Fruit fly (Drosophila melanogaster) whole organism, embryonic: Measurements from ENCODE around the gene CAH7.
A peak's percentile ranks its signal among the peaks of the same experiment; 100 is the strongest.

Experiments used
- Adf1 ChIP-seq: fragments of 200-800 bp; sonication (Bioruptor generic); IDR thresholded peaks from 2 replicates; pipeline ENCODE4 v1.3.6; 2022; ENCODE audit warnings: missing biosample characterization, missing genetic modification characterization
- Bteb2 ChIP-seq: fragments of 200-800 bp; sonication (Bioruptor generic); optimal IDR thresholded peaks from 2 replicates; lab custom pipeline; 2016; ENCODE audit warnings: missing biosample characterization, missing genetic modification characterization
- CG10462 ChIP-seq: fragments of 200-800 bp; sonication (Bioruptor generic); optimal IDR thresholded peaks from 2 replicates; lab custom pipeline; 2016; ENCODE audit warnings: missing biosample characterization, missing genetic modification characterization
- CG11560 ChIP-seq: fragments of 200-800 bp; sonication (Bioruptor generic); IDR thresholded peaks from 3 replicates; pipeline ENCODE4 v1.3.6; 2022; ENCODE audit warnings: missing biosample characterization, missing genetic modification characterization
- CG12155 ChIP-seq: fragments of 200-800 bp; sonication (Bioruptor generic); optimal IDR thresholded peaks from 3 replicates; lab custom pipeline; 2016; ENCODE audit warnings: missing biosample characterization, missing genetic modification characterization
- CG12659 ChIP-seq: fragments of 200-800 bp; sonication (Bioruptor generic); optimal IDR thresholded peaks from 3 replicates; lab custom pipeline; 2017; ENCODE audit warnings: mild to moderate bottlenecking, missing biosample characterization, missing genetic modification reagents, missing genetic modification characterization
- CG12744 ChIP-seq: fragments of 200-800 bp; sonication (Bioruptor generic); optimal IDR thresholded peaks from 2 replicates; lab custom pipeline; 2016; ENCODE audit warnings: missing biosample characterization, missing genetic modification characterization
- CG15601 ChIP-seq: fragments of 200-800 bp; sonication (Bioruptor generic); optimal IDR thresholded peaks from 3 replicates; lab custom pipeline; 2019; ENCODE audit warnings: missing biosample characterization, mild to moderate bottlenecking, missing genetic modification characterization, moderate library complexity
- CG1647 ChIP-seq: fragments of 200-800 bp; sonication (Bioruptor generic); optimal IDR thresholded peaks from 3 replicates; lab custom pipeline; 2016; ENCODE audit warnings: missing biosample characterization, missing genetic modification characterization
- CG17802 ChIP-seq: fragments of 200-800 bp; sonication (Bioruptor generic); optimal IDR thresholded peaks from 2 replicates; lab custom pipeline; 2018; ENCODE audit warnings: missing biosample characterization, mild to moderate bottlenecking, missing genetic modification characterization, moderate library complexity
- CG2129 ChIP-seq: fragments of 200-800 bp; sonication (Bioruptor generic); IDR thresholded peaks from 2 replicates; pipeline ENCODE4 v1.3.6; 2022; ENCODE audit warnings: missing biosample characterization, missing genetic modification characterization; ENCODE audit not compliant: partially characterized antibody
- CG4404 ChIP-seq: fragments of 200-800 bp; sonication (Bioruptor generic); IDR thresholded peaks from 2 replicates; pipeline ENCODE4 v1.3.6; 2022; ENCODE audit warnings: missing biosample characterization, missing genetic modification characterization
- CG4617 ChIP-seq: fragments of 200-800 bp; sonication (Bioruptor generic); optimal IDR thresholded peaks from 3 replicates; lab custom pipeline; 2016; ENCODE audit warnings: missing biosample characterization, missing genetic modification characterization, borderline replicate concordance
- CG4820 ChIP-seq: fragments of 200-800 bp; sonication (Bioruptor generic); optimal IDR thresholded peaks from 3 replicates; lab custom pipeline; 2016; ENCODE audit warnings: missing biosample characterization, missing genetic modification characterization
- CG6175 ChIP-seq: fragments of 200-800 bp; sonication (Bioruptor generic); IDR thresholded peaks from 3 replicates; pipeline ENCODE4 v1.3.6; 2022; ENCODE audit warnings: missing biosample characterization, missing genetic modification characterization
- CG7556 ChIP-seq: fragments of 200-800 bp; sonication (Bioruptor generic); optimal IDR thresholded peaks from 2 replicates; lab custom pipeline; 2017; ENCODE audit warnings: missing biosample characterization, mild to moderate bottlenecking, missing genetic modification characterization
- CG8478 ChIP-seq: fragments of >200 bp; optimal IDR thresholded peaks from 2 replicates; lab custom pipeline; 2018
- CG9215 ChIP-seq: fragments of 200-800 bp; sonication (Bioruptor generic); IDR thresholded peaks from 2 replicates; pipeline ENCODE4 v1.3.6; 2022; ENCODE audit warnings: missing biosample characterization, missing genetic modification characterization
- CG9797 ChIP-seq: fragments of 200-800 bp; sonication (Bioruptor generic); optimal IDR thresholded peaks from 3 replicates; lab custom pipeline; 2018; ENCODE audit warnings: missing biosample characterization, mild to moderate bottlenecking, missing genetic modification characterization
- D ChIP-seq, 2 experiments: fragments of 200-800 bp in 1 of 2; fragments of >200 bp in 1 of 2; sonication (Bioruptor generic) in 1 of 2; optimal IDR thresholded peaks; 2 replicates in 1 of 2; 3 replicates in 1 of 2; lab custom pipeline; 2017; ENCODE audit warnings: mild to moderate bottlenecking in 1 of 2, missing biosample characterization in 1 of 2, missing genetic modification characterization in 1 of 2, missing genetic modification reagents in 1 of 2
- D19A ChIP-seq: fragments of 200-800 bp; optimal IDR thresholded peaks from 3 replicates; lab custom pipeline; 2019; ENCODE audit warnings: missing biosample characterization, mild to moderate bottlenecking, missing genetic modification characterization, moderate library complexity
- Elba2 ChIP-seq: fragments of 200-800 bp; sonication (Bioruptor generic); optimal IDR thresholded peaks from 3 replicates; lab custom pipeline; 2016; ENCODE audit warnings: missing biosample characterization, missing genetic modification characterization
- Ets97D ChIP-seq: fragments of 200-800 bp; sonication (Bioruptor generic); optimal IDR thresholded peaks from 3 replicates; lab custom pipeline; 2016; ENCODE audit warnings: missing biosample characterization, missing genetic modification characterization
- MESR4 ChIP-seq: fragments of 200-800 bp; sonication (Bioruptor generic); optimal IDR thresholded peaks from 2 replicates; lab custom pipeline; 2018; ENCODE audit warnings: missing biosample characterization, mild to moderate bottlenecking, missing genetic modification characterization, moderate library complexity
- Nf-YC ChIP-seq: fragments of 200-800 bp; optimal IDR thresholded peaks from 3 replicates; lab custom pipeline; 2019; ENCODE audit warnings: missing biosample characterization, mild to moderate bottlenecking, missing genetic modification characterization, moderate library complexity
- Ravus ChIP-seq: fragments of 200-800 bp; sonication (Bioruptor generic); IDR thresholded peaks from 2 replicates; pipeline ENCODE4 v1.3.6; 2022; ENCODE audit warnings: missing biosample characterization, missing genetic modification characterization
- cato ChIP-seq: fragments of 200-800 bp; sonication (Bioruptor generic); optimal IDR thresholded peaks from 2 replicates; lab custom pipeline; 2016; ENCODE audit warnings: missing biosample characterization, missing genetic modification characterization, borderline replicate concordance
- chm ChIP-seq: fragments of 200-800 bp; sonication (Bioruptor generic); IDR thresholded peaks from 2 replicates; pipeline ENCODE4 v1.3.6; 2022; ENCODE audit warnings: missing biosample characterization, missing genetic modification characterization
- crol ChIP-seq: fragments of 200-800 bp; sonication (Bioruptor generic); IDR thresholded peaks from 2 replicates; pipeline ENCODE4 v1.3.6; 2022; ENCODE audit warnings: missing biosample characterization, missing genetic modification characterization
- cwo ChIP-seq: fragments of 200-800 bp; sonication (Bioruptor generic); optimal IDR thresholded peaks from 3 replicates; lab custom pipeline; 2017; ENCODE audit warnings: missing biosample characterization, missing genetic modification characterization, mild to moderate bottlenecking, moderate library complexity, missing genetic modification reagents
- dan ChIP-seq: fragments of 200-800 bp; sonication (Bioruptor generic); IDR thresholded peaks from 2 replicates; pipeline ENCODE4 v1.3.6; 2022; ENCODE audit warnings: missing biosample characterization, missing genetic modification characterization
- disco-r ChIP-seq: fragments of 200-800 bp; sonication (Bioruptor generic); optimal IDR thresholded peaks from 2 replicates; lab custom pipeline; 2016; ENCODE audit warnings: missing biosample characterization, missing genetic modification characterization
- ems ChIP-seq: fragments of 200-800 bp; sonication (Bioruptor generic); optimal IDR thresholded peaks from 3 replicates; lab custom pipeline; 2016; ENCODE audit warnings: missing biosample characterization, missing genetic modification characterization
- en ChIP-seq: fragments of 200-800 bp; sonication (Bioruptor generic); optimal IDR thresholded peaks from 2 replicates; lab custom pipeline; 2016; ENCODE audit warnings: missing biosample characterization, missing genetic modification characterization
- gt ChIP-seq: fragments of 200-800 bp; sonication (Bioruptor generic); IDR thresholded peaks from 2 replicates; pipeline ENCODE4 v1.3.6; 2022; ENCODE audit warnings: missing biosample characterization, missing genetic modification characterization
- hbn ChIP-seq: fragments of 200-800 bp; sonication (Bioruptor generic); IDR thresholded peaks from 2 replicates; pipeline ENCODE4 v1.3.6; 2022; ENCODE audit warnings: missing biosample characterization, missing genetic modification characterization; ENCODE audit not compliant: partially characterized antibody
- lmd ChIP-seq: fragments of 200-800 bp; sonication (Bioruptor generic); IDR thresholded peaks from 2 replicates; pipeline ENCODE4 v1.3.6; 2022; ENCODE audit warnings: missing biosample characterization, missing genetic modification characterization
- lov ChIP-seq, 2 experiments: fragments of 200-800 bp in 1 of 2; fragments of >200 bp in 1 of 2; sonication (Bioruptor generic) in 1 of 2; IDR thresholded peaks in 1 of 2; optimal IDR thresholded peaks in 1 of 2; 2 replicates in 1 of 2; 3 replicates in 1 of 2; pipeline versions ENCODE4 v1.3.6 to Lab custom; 2017 to 2022; ENCODE audit warnings: missing biosample characterization in 1 of 2, missing genetic modification characterization in 1 of 2
- luna ChIP-seq: fragments of 200-800 bp; sonication (Bioruptor generic); optimal IDR thresholded peaks from 2 replicates; lab custom pipeline; 2016; ENCODE audit warnings: missing biosample characterization, missing genetic modification characterization
- prd ChIP-seq, 3 experiments: fragments of >200 bp in 2 of 3; fragments of 200-800 bp in 1 of 3; sonication (Bioruptor generic) in 1 of 3; optimal IDR thresholded peaks in 2 of 3; IDR thresholded peaks in 1 of 3; 2 replicates in 2 of 3; 3 replicates in 1 of 3; pipeline versions ENCODE4 v1.3.6 to Lab custom; 2017 to 2022; ENCODE audit warnings: missing biosample characterization in 1 of 3, missing genetic modification characterization in 1 of 3
- pros ChIP-seq: fragments of 200-800 bp; sonication (Bioruptor generic); optimal IDR thresholded peaks from 3 replicates; lab custom pipeline; 2019; ENCODE audit warnings: missing biosample characterization, mild to moderate bottlenecking, missing genetic modification characterization, moderate library complexity
- psq ChIP-seq: fragments of 200-800 bp; sonication (Bioruptor generic); optimal IDR thresholded peaks from 2 replicates; lab custom pipeline; 2017; ENCODE audit warnings: missing biosample characterization, missing genetic modification characterization
- ranshi ChIP-seq: fragments of 200-800 bp; sonication (Bioruptor generic); IDR thresholded peaks from 2 replicates; pipeline ENCODE4 v1.3.6; 2022; ENCODE audit warnings: missing biosample characterization, missing genetic modification characterization
- rib ChIP-seq: fragments of 200-800 bp; sonication (Bioruptor generic); IDR thresholded peaks from 2 replicates; pipeline ENCODE4 v1.3.6; 2022; ENCODE audit warnings: missing biosample characterization, missing genetic modification characterization
- ro ChIP-seq: fragments of 200-800 bp; sonication (Bioruptor generic); IDR thresholded peaks from 2 replicates; pipeline ENCODE4 v1.3.6; 2022; ENCODE audit warnings: missing biosample characterization, missing genetic modification characterization
- sd ChIP-seq: fragments of 200-800 bp; sonication (Bioruptor generic); optimal IDR thresholded peaks from 3 replicates; lab custom pipeline; 2018; ENCODE audit warnings: missing biosample characterization, mild to moderate bottlenecking, missing genetic modification characterization, moderate library complexity
- sim ChIP-seq: fragments of 200-800 bp; sonication (Bioruptor generic); IDR thresholded peaks from 2 replicates; pipeline ENCODE4 v1.3.6; 2022; ENCODE audit warnings: missing biosample characterization, missing genetic modification characterization
- sqz ChIP-seq: fragments of 200-800 bp; sonication (Bioruptor generic); optimal IDR thresholded peaks from 3 replicates; lab custom pipeline; 2018; ENCODE audit warnings: missing biosample characterization, mild to moderate bottlenecking, missing genetic modification characterization
- ssp ChIP-seq: fragments of 200-800 bp; sonication (Bioruptor generic); IDR thresholded peaks from 2 replicates; pipeline ENCODE4 v1.3.6; 2022; ENCODE audit warnings: missing biosample characterization, missing genetic modification characterization
- tgo ChIP-seq: fragments of 200-800 bp; sonication (Bioruptor generic); IDR thresholded peaks from 3 replicates; pipeline ENCODE4 v1.3.6; 2022; ENCODE audit warnings: missing biosample characterization, missing genetic modification characterization

The CAH7 gene

DNA sequence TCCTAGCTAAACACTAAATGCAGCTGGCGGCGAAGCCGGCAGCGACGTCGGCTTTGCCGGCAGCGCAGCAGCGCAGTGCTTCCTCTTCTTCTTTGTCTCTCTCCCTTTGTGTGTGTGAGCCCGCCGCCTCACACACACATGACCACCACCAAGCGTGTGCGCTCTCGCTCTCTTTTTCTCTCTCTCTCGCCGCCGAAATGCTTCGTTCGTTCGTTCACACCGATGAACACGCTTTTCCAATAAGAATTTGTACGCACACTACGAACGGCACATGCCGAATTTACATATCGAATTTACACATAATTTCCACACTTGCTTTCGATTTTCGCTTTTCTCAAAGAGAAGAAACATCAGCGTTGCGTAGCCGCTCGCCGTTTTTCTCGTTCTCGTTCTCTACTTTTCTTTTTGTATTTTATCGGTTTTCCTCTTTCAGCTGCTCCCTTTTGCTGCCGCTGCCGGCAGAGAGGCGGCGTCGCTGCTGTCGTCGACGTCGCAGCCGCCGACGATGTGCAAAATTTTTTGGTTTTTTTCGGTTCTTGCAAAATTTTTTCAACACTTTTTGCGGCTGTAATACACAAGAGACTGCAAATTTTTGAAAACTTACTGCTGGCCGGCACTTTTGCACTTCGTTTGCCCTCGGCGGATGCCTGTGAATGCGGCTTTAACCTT lies 2.7 kb upstream of the CAH7 start (continued):
- TF ChIP-seq Adf1 (peak; percentile 100), sd (tag; lab: Kevin White, UChicago) (peak; percentile 89), CG9797 (GFP tag; lab: Kevin White, UChicago) (no peak), CG12744 (GFP tag; lab: Kevin White, UChicago) (no peak), CG4404 (no peak), Bteb2 (GFP tag; lab: Kevin White, UChicago) (no peak), sqz (peak; percentile 78), Ets97D (GFP tag; lab: Kevin White, UChicago) (no peak), chm (GFP tag; lab: Robert Waterston, UW) (no peak), disco-r (no peak), ranshi (no peak), lmd (no peak), ssp (GFP tag; lab: Robert Waterston, UW) (no peak), D19A (tag; lab: Kevin White, UChicago) (peak; percentile 94), CG12155 (no peak), en (no peak), psq (GFP tag; lab: Kevin White, UChicago) (no peak), crol (GFP tag; lab: Robert Waterston, UW) (no peak), CG8478 (lab: Kevin White, UChicago) (peak; percentile 53), CG9215 (GFP tag; lab: Robert Waterston, UW) (no peak), CG2129 (GFP tag; lab: Robert Waterston, UW) (no peak), CG4617 (GFP tag; lab: Kevin White, UChicago) (no peak), gt (GFP tag; lab: Robert Waterston, UW) (no peak), CG10462 (GFP tag; lab: Kevin White, UChicago) (no peak), sim (no peak), hbn (GFP tag; lab: Robert Waterston, UW) (no peak), prd (optimal IDR thresholded peaks at IDR 0.05; lab: Kevin White, UChicago) (no peak), prd (GFP tag; IDR thresholded peaks at IDR 0.05; lab: Robert Waterston, UW) (0 out of 3 replicates have a peak, but pooled peaks have one; percentile 16), Ravus (GFP tag; lab: Robert Waterston, UW) (no peak), CG12659 (GFP tag; lab: Kevin White, UChicago) (no peak), CG17802 (tag; lab: Kevin White, UChicago) (no peak), tgo (GFP tag; lab: Robert Waterston, UW) (no peak), CG11560 (no peak), cato (GFP tag; lab: Kevin White, UChicago) (no peak), lov (optimal IDR thresholded peaks at IDR 0.05; lab: Kevin White, UChicago) (no peak), lov (GFP tag; IDR thresholded peaks at IDR 0.05; lab: Robert Waterston, UW) (no peak), ro (no peak), CG6175 (no peak), cwo (GFP tag; lab: Kevin White, UChicago) (peak; percentile 11), CG15601 (tag; lab: Kevin White, UChicago) (no peak), D (optimal IDR thresholded peaks at IDR 0.05; lab: Kevin White, UChicago) (no peak), D (GFP tag; optimal IDR thresholded peaks at IDR 0.05; lab: Kevin White, UChicago) (no peak), CG7556 (GFP tag; lab: Kevin White, UChicago) (peak; percentile 3), luna (GFP tag; lab: Kevin White, UChicago) (no peak), CG1647 (no peak), rib (GFP tag; lab: Robert Waterston, UW) (no peak), pros (GFP tag; lab: Kevin White, UChicago) (peak; percentile 46), Elba2 (peak; percentile 73), MESR4 (GFP tag; lab: Kevin White, UChicago) (no peak), CG4820 (GFP tag; lab: Kevin White, UChicago) (no peak), ems (GFP tag; lab: Kevin White, UChicago) (no peak), Nf-YC (tag; lab: Kevin White, UChicago) (no peak), dan (GFP tag; lab: Robert Waterston, UW) (no peak)
